Fruit fly (Drosophila melanogaster) whole organism, embryonic: Measurements from ENCODE around the gene CG2663.

Experiments used
- B-H1 ChIP-seq: fragments of 200-800 bp; sonication (Bioruptor generic); IDR thresholded peaks from 3 replicates; pipeline ENCODE4 v1.3.6; 2022; ENCODE audit warnings: missing biosample characterization, missing genetic modification characterization
- Blimp-1 ChIP-seq: fragments of 200-800 bp; sonication (Bioruptor generic); optimal IDR thresholded peaks from 3 replicates; lab custom pipeline; 2018; ENCODE audit warnings: missing biosample characterization, missing genetic modification characterization, mild to moderate bottlenecking, moderate library complexity, missing genetic modification reagents
- CG12299 ChIP-seq: fragments of 200-800 bp; sonication (Bioruptor generic); optimal IDR thresholded peaks from 2 replicates; lab custom pipeline; 2018; ENCODE audit warnings: missing biosample characterization, mild to moderate bottlenecking, missing genetic modification characterization
- CG12659 ChIP-seq: fragments of 200-800 bp; sonication (Bioruptor generic); optimal IDR thresholded peaks from 3 replicates; lab custom pipeline; 2017; ENCODE audit warnings: mild to moderate bottlenecking, missing biosample characterization, missing genetic modification reagents, missing genetic modification characterization
- CG13894 ChIP-seq: fragments of 200-800 bp; sonication (Bioruptor generic); optimal IDR thresholded peaks from 3 replicates; lab custom pipeline; 2018; ENCODE audit warnings: missing biosample characterization, mild to moderate bottlenecking, missing genetic modification characterization, moderate library complexity
- CG14050 ChIP-seq: fragments of 200-800 bp; sonication (Bioruptor generic); IDR thresholded peaks from 3 replicates; pipeline ENCODE4 v1.3.6; 2022; ENCODE audit warnings: missing biosample characterization, missing genetic modification characterization
- CG14965 ChIP-seq: fragments of 200-800 bp; sonication (Bioruptor generic); optimal IDR thresholded peaks from 2 replicates; lab custom pipeline; 2016; ENCODE audit warnings: missing biosample characterization, missing genetic modification characterization, borderline replicate concordance
- CG30431 ChIP-seq: fragments of 200-800 bp; sonication (Bioruptor generic); optimal IDR thresholded peaks from 2 replicates; lab custom pipeline; 2017; ENCODE audit warnings: missing biosample characterization, missing genetic modification characterization
- CG3065 ChIP-seq: fragments of 200-800 bp; sonication (Bioruptor generic); optimal IDR thresholded peaks from 2 replicates; lab custom pipeline; 2016; ENCODE audit warnings: missing biosample characterization, missing genetic modification characterization
- CG31224 ChIP-seq: fragments of 200-800 bp; sonication (Bioruptor generic); IDR thresholded peaks from 2 replicates; pipeline ENCODE4 v1.3.6; 2022; ENCODE audit warnings: missing biosample characterization, missing genetic modification characterization
- CG32532 ChIP-seq: fragments of 200-800 bp; sonication (Bioruptor generic); IDR thresholded peaks from 2 replicates; pipeline ENCODE4 v1.3.6; 2022; ENCODE audit warnings: missing biosample characterization, missing genetic modification characterization
- CG4854 ChIP-seq: fragments of 200-800 bp; sonication (Bioruptor generic); optimal IDR thresholded peaks from 2 replicates; lab custom pipeline; 2016; ENCODE audit warnings: missing biosample characterization, missing genetic modification characterization, inconsistent platforms
- CG6683 ChIP-seq: fragments of 200-800 bp; sonication (Bioruptor generic); optimal IDR thresholded peaks from 2 replicates; lab custom pipeline; 2017; ENCODE audit warnings: missing biosample characterization, mild to moderate bottlenecking, missing genetic modification characterization, missing genetic modification reagents
- CG7357 ChIP-seq: fragments of 200-800 bp; sonication (Bioruptor generic); IDR thresholded peaks from 3 replicates; pipeline ENCODE4 v1.3.6; 2022; ENCODE audit warnings: missing biosample characterization, missing genetic modification characterization
- CG8924 ChIP-seq: fragments of 200-800 bp; optimal IDR thresholded peaks from 3 replicates; lab custom pipeline; 2019; ENCODE audit warnings: missing biosample characterization, mild to moderate bottlenecking, missing genetic modification characterization, moderate library complexity
- CrebB ChIP-seq: fragments of 200-800 bp; sonication (Bioruptor generic); optimal IDR thresholded peaks from 3 replicates; lab custom pipeline; 2018; ENCODE audit warnings: missing biosample characterization, mild to moderate bottlenecking, missing genetic modification characterization
- Dad ChIP-seq: fragments of 200-800 bp; sonication (Bioruptor generic); optimal IDR thresholded peaks from 3 replicates; lab custom pipeline; 2016; ENCODE audit warnings: missing biosample characterization, missing genetic modification characterization
- E2f2 ChIP-seq: fragments of 200-800 bp; sonication (Bioruptor generic); IDR thresholded peaks from 2 replicates; pipeline ENCODE4 v1.3.6; 2022; ENCODE audit warnings: missing biosample characterization, missing genetic modification characterization
- H2.0 ChIP-seq: fragments of 200-800 bp; sonication (Bioruptor generic); IDR thresholded peaks from 2 replicates; pipeline ENCODE4 v1.3.6; 2022; ENCODE audit warnings: missing biosample characterization, missing genetic modification characterization
- Meics ChIP-seq: fragments of 200-800 bp; sonication (Bioruptor generic); optimal IDR thresholded peaks from 2 replicates; lab custom pipeline; 2017; ENCODE audit warnings: missing biosample characterization, mild to moderate bottlenecking, missing genetic modification characterization
- Xbp1 ChIP-seq: fragments of 200-800 bp; sonication (Bioruptor generic); optimal IDR thresholded peaks from 3 replicates; lab custom pipeline; 2016; ENCODE audit warnings: missing biosample characterization, mild to moderate bottlenecking, missing genetic modification characterization
- abd-A ChIP-seq: fragments of 200-800 bp; sonication (Bioruptor generic); optimal IDR thresholded peaks from 3 replicates; lab custom pipeline; 2019; ENCODE audit warnings: missing biosample characterization, mild to moderate bottlenecking, missing genetic modification characterization, moderate library complexity
- ash1 ChIP-seq: fragments of 200-800 bp; sonication (Bioruptor generic); optimal IDR thresholded peaks from 2 replicates; lab custom pipeline; 2018; ENCODE audit warnings: missing biosample characterization, mild to moderate bottlenecking, missing genetic modification characterization
- ato ChIP-seq: fragments of 200-800 bp; sonication (Bioruptor generic); IDR thresholded peaks from 2 replicates; pipeline ENCODE4 v1.3.6; 2022; ENCODE audit warnings: missing biosample characterization, missing genetic modification characterization; ENCODE audit not compliant: partially characterized antibody
- az2 ChIP-seq: fragments of 200-800 bp; sonication (Bioruptor generic); optimal IDR thresholded peaks from 3 replicates; lab custom pipeline; 2016; ENCODE audit warnings: missing biosample characterization, missing genetic modification characterization
- bab2 ChIP-seq: fragments of 200-800 bp; sonication (Bioruptor generic); optimal IDR thresholded peaks from 2 replicates; lab custom pipeline; 2016; ENCODE audit warnings: missing biosample characterization, missing genetic modification characterization
- br ChIP-seq: fragments of >200 bp; optimal IDR thresholded peaks from 2 replicates; lab custom pipeline; 2017
- chif ChIP-seq, 2 experiments: fragments of 200-800 bp; sonication (Bioruptor generic); optimal IDR thresholded peaks; 3 replicates each; lab custom pipeline; 2016; ENCODE audit warnings: missing biosample characterization in 2 of 2, missing genetic modification characterization in 2 of 2
- chinmo ChIP-seq: fragments of 200-800 bp; sonication (Bioruptor generic); IDR thresholded peaks from 4 replicates; pipeline ENCODE4 v1.3.6; 2022; ENCODE audit warnings: missing biosample characterization, missing genetic modification characterization; ENCODE audit not compliant: partially characterized antibody
- crc ChIP-seq: fragments of 200-800 bp; sonication (Bioruptor generic); optimal IDR thresholded peaks from 2 replicates; lab custom pipeline; 2016; ENCODE audit warnings: missing biosample characterization, missing genetic modification characterization
- ewg ChIP-seq: fragments of 200-800 bp; sonication (Bioruptor generic); optimal IDR thresholded peaks from 3 replicates; lab custom pipeline; 2017; ENCODE audit warnings: mild to moderate bottlenecking, missing biosample characterization, missing genetic modification reagents, missing genetic modification characterization
- fd64A ChIP-seq: fragments of 200-800 bp; sonication (Bioruptor generic); optimal IDR thresholded peaks from 3 replicates; lab custom pipeline; 2018; ENCODE audit warnings: missing biosample characterization, mild to moderate bottlenecking, missing genetic modification characterization
- fd96Cb ChIP-seq: fragments of 200-800 bp; sonication (Bioruptor generic); optimal IDR thresholded peaks from 2 replicates; lab custom pipeline; 2018; ENCODE audit warnings: missing biosample characterization, mild to moderate bottlenecking, missing genetic modification characterization, moderate library complexity
- fru ChIP-seq: fragments of >200 bp; optimal IDR thresholded peaks from 2 replicates; lab custom pipeline; 2017
- gt ChIP-seq: fragments of 200-800 bp; sonication (Bioruptor generic); IDR thresholded peaks from 2 replicates; pipeline ENCODE4 v1.3.6; 2022; ENCODE audit warnings: missing biosample characterization, missing genetic modification characterization
- hth ChIP-seq: fragments of >200 bp; optimal IDR thresholded peaks from 2 replicates; lab custom pipeline; 2017; ENCODE audit warnings: inconsistent platforms
- klu ChIP-seq: fragments of 200-800 bp; sonication (Bioruptor generic); IDR thresholded peaks from 2 replicates; pipeline ENCODE4 v1.3.6; 2022; ENCODE audit warnings: missing biosample characterization, missing genetic modification characterization
- luna ChIP-seq: fragments of 200-800 bp; sonication (Bioruptor generic); optimal IDR thresholded peaks from 2 replicates; lab custom pipeline; 2016; ENCODE audit warnings: missing biosample characterization, missing genetic modification characterization
- mld ChIP-seq: fragments of 200-800 bp; sonication (Bioruptor generic); IDR thresholded peaks from 3 replicates; pipeline ENCODE4 v1.3.6; 2022; ENCODE audit warnings: missing biosample characterization, missing genetic modification characterization; ENCODE audit not compliant: partially characterized antibody
- pho ChIP-seq: fragments of 200-800 bp; sonication (Bioruptor generic); optimal IDR thresholded peaks from 2 replicates; lab custom pipeline; 2016; ENCODE audit warnings: missing biosample characterization, missing genetic modification characterization
- phol ChIP-seq: fragments of 200-800 bp; sonication (Bioruptor generic); optimal IDR thresholded peaks from 3 replicates; lab custom pipeline; 2018; ENCODE audit warnings: missing biosample characterization, mild to moderate bottlenecking, missing genetic modification characterization, moderate library complexity
- schlank ChIP-seq: fragments of 200-800 bp; sonication (Bioruptor generic); optimal IDR thresholded peaks from 2 replicates; lab custom pipeline; 2018; ENCODE audit warnings: missing biosample characterization, mild to moderate bottlenecking, missing genetic modification characterization
- sim ChIP-seq: fragments of 200-800 bp; sonication (Bioruptor generic); IDR thresholded peaks from 2 replicates; pipeline ENCODE4 v1.3.6; 2022; ENCODE audit warnings: missing biosample characterization, missing genetic modification characterization
- slou ChIP-seq: fragments of 200-800 bp; sonication (Bioruptor generic); optimal IDR thresholded peaks from 3 replicates; lab custom pipeline; 2016; ENCODE audit warnings: missing biosample characterization, missing genetic modification characterization
- slp2 ChIP-seq: fragments of 200-800 bp; sonication (Bioruptor generic); optimal IDR thresholded peaks from 2 replicates; lab custom pipeline; 2016; ENCODE audit warnings: missing biosample characterization, missing genetic modification characterization
- sob ChIP-seq: fragments of 200-800 bp; sonication (Bioruptor generic); IDR thresholded peaks from 2 replicates; pipeline ENCODE4 v1.3.6; 2022; ENCODE audit warnings: missing biosample characterization, missing genetic modification characterization
- sr ChIP-seq: fragments of 200-800 bp; sonication (Bioruptor generic); IDR thresholded peaks from 3 replicates; pipeline ENCODE4 v1.3.6; 2022; ENCODE audit warnings: missing biosample characterization, missing genetic modification characterization
- tgo ChIP-seq: fragments of 200-800 bp; sonication (Bioruptor generic); IDR thresholded peaks from 3 replicates; pipeline ENCODE4 v1.3.6; 2022; ENCODE audit warnings: missing biosample characterization, missing genetic modification characterization
- tin ChIP-seq: fragments of 200-800 bp; sonication (Bioruptor generic); optimal IDR thresholded peaks from 3 replicates; lab custom pipeline; 2016; ENCODE audit warnings: missing biosample characterization, missing genetic modification characterization
- tna ChIP-seq: fragments of 200-800 bp; sonication (Bioruptor generic); IDR thresholded peaks from 2 replicates; pipeline ENCODE4 v1.3.6; 2022; ENCODE audit warnings: missing biosample characterization, missing genetic modification characterization; ENCODE audit not compliant: partially characterized antibody
- wor ChIP-seq: fragments of 200-800 bp; sonication (Bioruptor generic); IDR thresholded peaks from 2 replicates; pipeline ENCODE4 v1.3.6; 2022; ENCODE audit warnings: missing biosample characterization, missing genetic modification characterization
- zfh1 ChIP-seq: fragments of 200-800 bp; sonication (Bioruptor generic); IDR thresholded peaks from 3 replicates; pipeline ENCODE4 v1.3.6; 2022; ENCODE audit warnings: missing biosample characterization, missing genetic modification characterization

The CG2663 gene

DNA sequence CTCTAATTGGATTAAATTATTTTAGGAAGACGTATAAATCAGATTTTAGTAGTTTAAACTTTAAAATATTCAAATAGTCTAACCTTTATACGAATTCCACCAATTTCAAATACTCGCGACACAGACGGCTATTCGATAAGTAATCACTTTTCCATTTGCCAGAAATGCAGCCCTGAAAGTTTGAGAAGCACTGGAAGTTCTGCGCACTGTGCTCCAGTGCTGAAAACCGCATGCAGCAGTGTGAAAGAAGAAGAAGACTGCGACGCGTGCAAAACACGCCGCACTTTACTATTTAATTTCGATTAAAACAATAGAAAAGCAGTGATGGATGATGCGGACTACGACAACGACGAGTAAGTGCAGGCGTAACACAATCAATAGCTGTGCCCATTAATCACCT, 32.4 kb downstream of the CG2663 start, which contains the start of gene Polr2F (continued):
- TF ChIP-seq Dad (GFP tag; lab: Kevin White, UChicago) (peak; percentile 93), br (lab: Kevin White, UChicago) (no peak), sob (GFP tag; lab: Robert Waterston, UW) (peak; percentile 93), Meics (GFP tag; lab: Kevin White, UChicago) (peak; percentile 76), CG31224 (GFP tag; lab: Robert Waterston, UW) (0 out of 2 replicates have a peak, but pooled peaks have one; percentile 26), CG8924 (tag; lab: Kevin White, UChicago) (peak; percentile 66), mld (GFP tag; lab: Robert Waterston, UW) (no peak), CG12299 (tag; lab: Kevin White, UChicago) (peak; percentile 44), zfh1 (GFP tag; lab: Robert Waterston, UW) (peak; percentile 81), Xbp1 (GFP tag; lab: Kevin White, UChicago) (peak; percentile 93), CG32532 (GFP tag; lab: Robert Waterston, UW) (peak; percentile 87), schlank (tag; lab: Kevin White, UChicago) (peak; percentile 64), crc (GFP tag; lab: Kevin White, UChicago) (peak; percentile 78), CG3065 (peak; percentile 76), E2f2 (GFP tag; lab: Robert Waterston, UW) (peak; percentile 98), wor (GFP tag; lab: Robert Waterston, UW) (no peak), fd96Cb (tag; lab: Kevin White, UChicago) (peak; percentile 44), CG14050 (GFP tag; lab: Robert Waterston, UW) (0 out of 3 replicates have a peak, but pooled peaks have one; percentile 38), tin (GFP tag; lab: Kevin White, UChicago) (peak; percentile 92), luna (peak; percentile 84), fru (no peak), gt (GFP tag; lab: Robert Waterston, UW) (no peak), tna (peak; percentile 27; the same call in 1 of the 2 replicates), hth (lab: Kevin White, UChicago) (no peak), CG14965 (GFP tag; lab: Kevin White, UChicago) (no peak), slp2 (GFP tag; lab: Kevin White, UChicago) (peak; percentile 77), klu (peak; percentile 71), CG6683 (GFP tag; lab: Kevin White, UChicago) (peak; percentile 29), az2 (GFP tag; lab: Kevin White, UChicago) (peak; percentile 82), chif (GFP tag; optimal IDR thresholded peaks at IDR 0.05; lab: Kevin White, UChicago) (peak; percentile 82 to 90), B-H1 (GFP tag; lab: Robert Waterston, UW) (0 out of 3 replicates have a peak, but pooled peaks have one; percentile 16), ash1 (GFP tag; lab: Kevin White, UChicago) (peak; percentile 73), phol (peak; percentile 78), fd64A (no peak), Blimp-1 (peak; percentile 51), CG12659 (GFP tag; lab: Kevin White, UChicago) (peak; percentile 92), slou (GFP tag; lab: Kevin White, UChicago) (peak; percentile 63), sr (GFP tag; lab: Robert Waterston, UW) (no peak; the same call in 2 of the 3 replicates), abd-A (no peak), CG4854 (GFP tag; lab: Kevin White, UChicago) (peak; percentile 87), bab2 (GFP tag; lab: Kevin White, UChicago) (peak; percentile 90), tgo (GFP tag; lab: Robert Waterston, UW) (peak; percentile 67; the same call in 2 of the 3 replicates), CG7357 (no peak), chinmo (peak; percentile 89), ato (GFP tag; lab: Robert Waterston, UW) (peak; percentile 12; the same call in 1 of the 2 replicates), sim (GFP tag; lab: Robert Waterston, UW) (no peak), CrebB (tag; lab: Kevin White, UChicago) (peak; percentile 69), pho (GFP tag; lab: Kevin White, UChicago) (peak; percentile 91), ewg (peak; percentile 100), H2.0 (peak; percentile 80), CG30431 (GFP tag; lab: Kevin White, UChicago) (peak; percentile 70), CG13894 (peak; percentile 89)
